Fruit fly (Drosophila melanogaster) whole organism, prepupa: Measurements from ENCODE around the gene CG3603.

Source experiments
- CG11294 ChIP-seq: fragments of 200-800 bp; sonication (Bioruptor generic); IDR thresholded peaks from 2 replicates; pipeline ENCODE4 v1.3.6; 2022; ENCODE audit warnings: missing biosample characterization, missing genetic modification characterization
- CG31627 ChIP-seq: fragments of 200-800 bp; sonication (Bioruptor generic); optimal IDR thresholded peaks from 3 replicates; lab custom pipeline; 2016; ENCODE audit warnings: missing biosample characterization, missing genetic modification characterization
- Ets21C ChIP-seq: fragments of 200-800 bp; sonication (Bioruptor generic); optimal IDR thresholded peaks from 3 replicates; lab custom pipeline; 2016; ENCODE audit warnings: missing biosample characterization, missing genetic modification characterization
- Gug ChIP-seq: fragments of 200-800 bp; sonication (Bioruptor generic); IDR thresholded peaks from 2 replicates; pipeline ENCODE4 v1.3.6; 2022; ENCODE audit warnings: missing biosample characterization, missing genetic modification characterization
- Hr4 ChIP-seq: fragments of 200-800 bp; sonication (Bioruptor generic); optimal IDR thresholded peaks from 3 replicates; lab custom pipeline; 2016; ENCODE audit warnings: missing biosample characterization, missing genetic modification characterization
- Lpt ChIP-seq: fragments of 200-800 bp; sonication (Bioruptor generic); optimal IDR thresholded peaks from 3 replicates; lab custom pipeline; 2016; ENCODE audit warnings: missing biosample characterization, missing genetic modification characterization
- Sox102F ChIP-seq: fragments of 200-800 bp; sonication (Bioruptor generic); optimal IDR thresholded peaks from 2 replicates; lab custom pipeline; 2016; ENCODE audit warnings: missing biosample characterization, mild to moderate bottlenecking, missing genetic modification characterization
- fd85E ChIP-seq: fragments of 200-800 bp; sonication (Bioruptor generic); optimal IDR thresholded peaks from 3 replicates; lab custom pipeline; 2016; ENCODE audit warnings: missing biosample characterization, missing genetic modification characterization

dm6 chrX:2945103-2945502, 2.7 kb upstream of the CG3603 start, which contains the start of gene CG14423:
- TF ChIP-seq Hr4 (GFP tag; lab: Kevin White, UChicago) (no peak), Ets21C (no peak), Sox102F (GFP tag; lab: Kevin White, UChicago) (no peak), Lpt (GFP tag; lab: Kevin White, UChicago) (no peak), CG11294 (no peak), fd85E (no peak), Gug (GFP tag; lab: Robert Waterston, UW) (no peak), CG31627 (GFP tag; lab: Kevin White, UChicago) (no peak)
